Worm (Caenorhabditis elegans): ENCODE measurements around the gene trpl-2.
A peak's percentile ranks its signal among the peaks of the same experiment; 100 is the strongest.

The trpl-2 gene

ce11 chrIV:4326445-4326844 is at the start of gene trpl-2:
trpl-2 (plus strand) TSS chrIV:4326654.
- no peak for TF ChIP-seq let-526 (GFP tag; IDR thresholded peaks at IDR 0.05)
- TF ChIP-seq chd-7 (tag; optimal IDR thresholded peaks at IDR 0.05), result no peak
- TF ChIP-seq F37B4.10 (GFP tag; IDR thresholded peaks at IDR 0.05), result no peak
- TF ChIP-seq bed-2 (GFP tag; IDR thresholded peaks at IDR 0.05), result no peak
- TF ChIP-seq nhr-179 (tag; optimal IDR thresholded peaks at IDR 0.05), result no peak
- no peak for TF ChIP-seq hmg-1.2 (GFP tag; IDR thresholded peaks at IDR 0.05)
- no peak for TF ChIP-seq ztf-6 (GFP tag; IDR thresholded peaks at IDR 0.05)
- TF ChIP-seq sdz-38 (tag; optimal IDR thresholded peaks at IDR 0.05), result no peak
- no peak for TF ChIP-seq snpc-1.3 (tag; optimal IDR thresholded peaks at IDR 0.05; ENCODE audit: insufficient read depth)
- TF ChIP-seq ceh-79 (tag; optimal IDR thresholded peaks at IDR 0.05), result no peak
- TF ChIP-seq fkh-3 (tag; optimal IDR thresholded peaks at IDR 0.05), result no peak

- 0 out of 2 replicates have a peak, but pooled peaks have one; percentile 22 for TF ChIP-seq mcd-1 (GFP tag; IDR thresholded peaks at IDR 0.05)
- peak; percentile 94 for TF ChIP-seq hmg-1.2 (GFP tag; IDR thresholded peaks at IDR 0.05)
- TF ChIP-seq chd-7 (tag; optimal IDR thresholded peaks at IDR 0.05), result no peak
Observed at ce11 chrIV:4277694-4278093, 48.8 kb upstream of the trpl-2 start, which contains the start of gene nhr-78. nhr-78 (minus strand) TSS chrIV:4277875.

DNA sequence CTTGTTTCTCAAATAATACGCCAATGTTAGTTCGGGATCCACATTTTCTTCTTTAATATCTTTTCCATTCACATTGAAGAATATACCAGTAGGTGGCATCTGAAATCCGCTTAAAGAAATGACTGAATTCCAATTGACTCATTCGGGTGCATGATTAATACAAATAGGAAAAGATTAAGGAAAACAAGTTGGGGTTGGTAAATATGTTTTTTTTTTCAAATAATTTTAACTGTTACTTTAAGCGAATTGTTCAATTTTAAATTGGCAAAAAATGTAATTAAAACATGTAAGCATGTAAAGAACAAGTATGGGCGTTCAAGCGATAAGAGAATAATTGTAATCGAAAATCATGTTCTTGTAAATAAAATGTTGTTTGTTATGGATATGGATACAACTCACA is 42.4 kb upstream of the trpl-2 start, which contains the start of gene F15E6.6:
F15E6.6 (minus strand) TSS at position 101 of the 400 bp plus-strand sequence.
- TF ChIP-seq T26A5.8 (tag; optimal IDR thresholded peaks at IDR 0.05) (no peak), nfyb-1 (GFP tag; IDR thresholded peaks at IDR 0.05) (no peak), nhr-179 (tag; optimal IDR thresholded peaks at IDR 0.05) (no peak), F39B2.1 (GFP tag; IDR thresholded peaks at IDR 0.05) (no peak), xnd-1 (tag; optimal IDR thresholded peaks at IDR 0.05) (no peak), egl-44 (GFP tag; IDR thresholded peaks at IDR 0.05) (no peak)

- TF ChIP-seq hmg-20 (GFP tag; IDR thresholded peaks at IDR 0.05) (no peak), egl-18 (GFP tag; IDR thresholded peaks at IDR 0.05) (no peak), F10E7.11 (tag; optimal IDR thresholded peaks at IDR 0.05) (no peak), cebp-1 (GFP tag; IDR thresholded peaks at IDR 0.05) (peak; percentile 22; the same call in 1 of the 2 replicates), cebp-1 (tag; optimal IDR thresholded peaks at IDR 0.05) (no peak), him-1 (tag; optimal IDR thresholded peaks at IDR 0.05) (no peak), tbx-9 (tag; optimal IDR thresholded peaks at IDR 0.05; ENCODE audit: borderline replicate concordance) (no peak), nhr-80 (tag; optimal IDR thresholded peaks at IDR 0.05) (peak; percentile 75)
Observed at ce11 chrIV:4284989-4285388, 41.5 kb upstream of the trpl-2 start.

DNA sequence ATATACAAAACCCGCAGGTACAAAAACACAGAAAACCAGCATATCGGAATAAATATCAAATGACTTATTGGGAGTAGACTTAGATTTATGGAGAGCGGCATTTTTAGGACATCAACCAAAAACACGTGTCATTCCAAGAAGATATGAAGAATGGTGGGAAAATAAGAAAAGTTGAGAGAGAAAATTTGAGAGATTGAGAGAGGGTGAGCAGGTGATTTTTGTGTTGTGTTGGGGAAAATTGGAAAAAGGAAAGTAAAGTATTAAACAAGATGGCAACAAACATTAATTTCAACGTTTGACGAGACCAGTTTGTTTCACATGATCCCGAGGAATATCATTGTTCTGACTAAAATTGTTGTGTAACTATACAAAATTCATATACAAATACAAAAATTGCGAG is 38.1 kb upstream of the trpl-2 start, which contains the start of gene srv-4:
srv-4 (minus strand) TSS at position 101 of the 400 bp plus-strand sequence.
- TF ChIP-seq athp-1 (tag; optimal IDR thresholded peaks at IDR 0.05), result no peak
- TF ChIP-seq ceh-79 (tag; optimal IDR thresholded peaks at IDR 0.05), result no peak
- no peak for TF ChIP-seq egl-44 (GFP tag; IDR thresholded peaks at IDR 0.05)

ce11 chrIV:4289267-4289666 is 37.2 kb upstream of the trpl-2 start, which contains the start of gene F15E6.5:
F15E6.5 (plus strand) TSS chrIV:4289567.
- TF ChIP-seq ekl-4 (GFP tag; IDR thresholded peaks at IDR 0.05) (no peak), aptf-3 (GFP tag; IDR thresholded peaks at IDR 0.05) (no peak), T26A5.8 (tag; optimal IDR thresholded peaks at IDR 0.05) (no peak), F57C9.4 (tag; optimal IDR thresholded peaks at IDR 0.05) (no peak), unc-130 (GFP tag; optimal IDR thresholded peaks at IDR 0.05) (no peak), tbx-9 (tag; optimal IDR thresholded peaks at IDR 0.05; ENCODE audit: borderline replicate concordance) (no peak), T07F8.4 (tag; optimal IDR thresholded peaks at IDR 0.05) (no peak), nfya-2 (GFP tag; IDR thresholded peaks at IDR 0.05) (no peak), mel-28 (tag; optimal IDR thresholded peaks at IDR 0.05; ENCODE audit: borderline replicate concordance) (no peak), let-526 (GFP tag; IDR thresholded peaks at IDR 0.05) (no peak), nhr-90 (tag; optimal IDR thresholded peaks at IDR 0.05) (no peak), sdz-38 (tag; optimal IDR thresholded peaks at IDR 0.05) (no peak)
